Worm (Caenorhabditis elegans): ENCODE results near the gene bus-19.

- TF ChIP-seq tbx-37 (GFP tag; conservative IDR thresholded peaks at IDR 0.05), result no peak
- TF ChIP-seq flt-1 (GFP tag; IDR thresholded peaks at IDR 0.05), result no peak
- TF ChIP-seq hmg-4 (GFP tag; optimal IDR thresholded peaks at IDR 0.05), result no peak
- TF ChIP-seq tra-4 (tag; optimal IDR thresholded peaks at IDR 0.05), result no peak
- TF ChIP-seq ama-1 (optimal IDR thresholded peaks at IDR 0.05), result no peak
- no peak for TF ChIP-seq scrt-1 (GFP tag; IDR thresholded peaks at IDR 0.05)
- no peak for TF ChIP-seq hnd-1 (tag; optimal IDR thresholded peaks at IDR 0.05)
- TF ChIP-seq sea-1 (GFP tag; conservative IDR thresholded peaks at IDR 0.05), result no peak
- TF ChIP-seq F13C5.2 (tag; optimal IDR thresholded peaks at IDR 0.05), result no peak
- TF ChIP-seq aly-1 (tag; optimal IDR thresholded peaks at IDR 0.05), result no peak
- no peak for TF ChIP-seq tbx-11 (GFP tag; IDR thresholded peaks at IDR 0.05)
- TF ChIP-seq pes-1 (GFP tag; IDR thresholded peaks at IDR 0.05), result no peak
- TF ChIP-seq hmbx-1 (tag; optimal IDR thresholded peaks at IDR 0.05), result no peak
Measured at ce11 chrV:12898583-12899232, 26.9 kb downstream of the bus-19 start.

Measured in whole organism, early embryonic.